Worm (Caenorhabditis elegans): ENCODE data around the gene F25F2.1.

Gene F25F2.1

DNA sequence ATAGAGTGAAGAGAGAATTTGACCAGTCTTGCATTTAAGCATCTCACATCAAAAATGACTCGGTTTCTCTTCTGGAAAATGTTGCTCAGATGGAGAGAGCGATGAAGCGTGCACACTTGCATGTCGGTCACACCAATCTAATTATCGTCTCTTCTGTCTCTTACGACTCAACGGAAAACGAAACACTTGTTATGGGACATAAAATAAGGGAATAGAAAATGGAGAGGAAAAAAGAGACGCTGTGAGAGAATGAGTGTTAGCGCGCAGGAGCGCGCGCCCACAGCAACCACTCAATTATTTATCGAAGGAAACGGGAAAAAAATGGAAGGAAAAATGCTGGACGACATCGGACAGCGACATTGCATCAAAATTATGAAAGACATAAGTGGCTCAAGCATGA is 2.9 kb upstream of the F25F2.1 start (continued):
- TF ChIP-seq skn-1 (tag; optimal IDR thresholded peaks at IDR 0.05) (no peak), zfp-2 (tag; optimal IDR thresholded peaks at IDR 0.05) (no peak), F44E2.7 (GFP tag; IDR thresholded peaks at IDR 0.05) (no peak), egl-43 (GFP tag; IDR thresholded peaks at IDR 0.05) (peak; percentile 66), nhr-28 (tag; optimal IDR thresholded peaks at IDR 0.05) (no peak), hif-1 (tag; optimal IDR thresholded peaks at IDR 0.05) (peak in 1 of 2 experiments; percentile 3)

DNA sequence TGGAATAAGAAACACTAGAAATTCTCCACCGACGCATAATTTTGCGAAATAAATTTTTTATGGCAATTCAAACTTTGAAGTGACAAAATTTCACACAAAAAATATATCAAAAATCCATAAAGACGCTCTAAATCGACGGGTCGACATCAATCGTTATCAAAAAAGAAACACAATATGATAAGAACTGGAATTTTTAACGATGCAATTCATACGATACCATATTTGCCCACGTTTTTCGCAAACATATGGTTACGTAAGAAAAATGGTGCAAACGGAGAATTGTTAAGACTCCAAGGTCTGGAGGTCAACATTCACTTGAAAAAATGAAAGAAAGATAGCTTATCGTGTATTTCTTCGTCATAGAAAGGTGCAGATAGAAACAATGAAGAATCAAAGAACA is 2.5 kb upstream of the F25F2.1 start:
- no peak for TF ChIP-seq T26A8.4 (GFP tag; IDR thresholded peaks at IDR 0.05)
- TF ChIP-seq ceh-62 (tag; optimal IDR thresholded peaks at IDR 0.05), result no peak
- no peak for TF ChIP-seq nhr-102 (tag; optimal IDR thresholded peaks at IDR 0.05)
- no peak for TF ChIP-seq ztf-11 (tag; optimal IDR thresholded peaks at IDR 0.05)
- no peak for TF ChIP-seq sdz-12 (GFP tag; optimal IDR thresholded peaks at IDR 0.05)
- no peak for TF ChIP-seq zip-11 (GFP tag; IDR thresholded peaks at IDR 0.05)
- peak; percentile 27 for TF ChIP-seq hlh-11 (tag; optimal IDR thresholded peaks at IDR 0.05)
- TF ChIP-seq arid-1 (GFP tag; conservative IDR thresholded peaks at IDR 0.05), result no peak
- peak; percentile 13 for TF ChIP-seq T20F7.1 (GFP tag; optimal IDR thresholded peaks at IDR 0.05)
- TF ChIP-seq duxl-1 (tag; optimal IDR thresholded peaks at IDR 0.05; ENCODE audit: poor library complexity), result no peak
- no peak for TF ChIP-seq spr-1 (tag; optimal IDR thresholded peaks at IDR 0.05)
- TF ChIP-seq tra-1 (GFP tag; IDR thresholded peaks at IDR 0.05), result 0 out of 2 replicates have a peak, but pooled peaks have one; percentile 18
- no peak for TF ChIP-seq nhr-41 (GFP tag; IDR thresholded peaks at IDR 0.05)
- TF ChIP-seq dpl-1 (GFP tag; optimal IDR thresholded peaks at IDR 0.05), result no peak
- TF ChIP-seq dve-1 (tag; optimal IDR thresholded peaks at IDR 0.05; ENCODE audit: insufficient read depth), result peak; percentile 41
- TF ChIP-seq vab-7 (GFP tag; IDR thresholded peaks at IDR 0.05), result no peak
- TF ChIP-seq pqm-1 (tag; optimal IDR thresholded peaks at IDR 0.05), result peak; percentile 96
- TF ChIP-seq aly-2 (tag; optimal IDR thresholded peaks at IDR 0.05), result no peak
- peak; percentile 72 for TF ChIP-seq dmd-6 (GFP tag; IDR thresholded peaks at IDR 0.05)
- peak; percentile 82 for TF ChIP-seq aha-1 (tag)
- TF ChIP-seq jun-1 (tag; optimal IDR thresholded peaks at IDR 0.05), result no peak
- peak; percentile 90 for TF ChIP-seq php-3 (GFP tag; IDR thresholded peaks at IDR 0.05)
- no peak for TF ChIP-seq unc-130 (GFP tag; optimal IDR thresholded peaks at IDR 0.05)
- TF ChIP-seq nhr-28 (tag; optimal IDR thresholded peaks at IDR 0.05), result peak; percentile 80
- TF ChIP-seq F26F4.8 (GFP tag; conservative IDR thresholded peaks at IDR 0.05), result no peak
- no peak for TF ChIP-seq F44E2.7 (GFP tag; IDR thresholded peaks at IDR 0.05)
- no peak for TF ChIP-seq spr-3 (GFP tag; optimal IDR thresholded peaks at IDR 0.05)
- no peak for TF ChIP-seq lin-1 (GFP tag; IDR thresholded peaks at IDR 0.05)
- TF ChIP-seq snpc-1.2 (GFP tag; IDR thresholded peaks at IDR 0.05), result no peak
- no peak for TF ChIP-seq snpc-4 (tag; optimal IDR thresholded peaks at IDR 0.05)
- no peak for TF ChIP-seq daf-16 (GFP tag; optimal IDR thresholded peaks at IDR 0.05)
- peak; percentile 49 for TF ChIP-seq daf-16 (tag; optimal IDR thresholded peaks at IDR 0.05)
- TF ChIP-seq D1046.2 (GFP tag; IDR thresholded peaks at IDR 0.05), result no peak
- TF ChIP-seq ceh-32 (tag; optimal IDR thresholded peaks at IDR 0.05; ENCODE audit: poor library complexity), result no peak

ce11 chrIII:4506590-4507128 is 2.0 kb upstream of the F25F2.1 start:
- TF ChIP-seq Y75B8A.6 (GFP tag; IDR thresholded peaks at IDR 0.05) (no peak), tra-1 (GFP tag; IDR thresholded peaks at IDR 0.05) (no peak), daf-12 (tag; optimal IDR thresholded peaks at IDR 0.05) (no peak), php-3 (GFP tag; IDR thresholded peaks at IDR 0.05) (peak; percentile 62; the same call in 1 of the 2 replicates), T26A8.4 (GFP tag; IDR thresholded peaks at IDR 0.05) (no peak), vab-7 (GFP tag; IDR thresholded peaks at IDR 0.05) (no peak), duxl-1 (tag; optimal IDR thresholded peaks at IDR 0.05; ENCODE audit: poor library complexity) (no peak), lsy-2 (tag; optimal IDR thresholded peaks at IDR 0.05) (peak in 1 of 2 experiments; percentile 29), nhr-28 (tag; optimal IDR thresholded peaks at IDR 0.05) (peak; percentile 73), jun-1 (tag; optimal IDR thresholded peaks at IDR 0.05) (no peak), hlh-11 (tag; optimal IDR thresholded peaks at IDR 0.05) (peak; percentile 75), ceh-62 (tag; optimal IDR thresholded peaks at IDR 0.05) (no peak), Y48G9A.11 (GFP tag; IDR thresholded peaks at IDR 0.05) (no peak), aha-1 (tag) (peak; percentile 93), dve-1 (tag; optimal IDR thresholded peaks at IDR 0.05; ENCODE audit: insufficient read depth) (peak; percentile 32), mxl-3 (GFP tag; optimal IDR thresholded peaks at IDR 0.05) (peak; percentile 5), nhr-48 (tag; optimal IDR thresholded peaks at IDR 0.05) (peak; percentile 39), nhr-41 (GFP tag; IDR thresholded peaks at IDR 0.05) (no peak), dmd-6 (GFP tag; IDR thresholded peaks at IDR 0.05) (peak; percentile 75), mep-1 (tag; optimal IDR thresholded peaks at IDR 0.05) (no peak), pqm-1 (tag; optimal IDR thresholded peaks at IDR 0.05) (peak; percentile 75), cey-2 (tag; optimal IDR thresholded peaks at IDR 0.05; ENCODE audit: borderline replicate concordance, insufficient read depth) (no peak), lin-1 (GFP tag; IDR thresholded peaks at IDR 0.05) (peak; percentile 9; the same call in 1 of the 2 replicates), hif-1 (tag; optimal IDR thresholded peaks at IDR 0.05) (peak in 1 of 2 experiments; percentile 26)
